Worm (Caenorhabditis elegans): ENCODE data around the gene snrp-200.

- no peak for TF ChIP-seq him-1 (tag; optimal IDR thresholded peaks at IDR 0.05)
- no peak for TF ChIP-seq W03F9.2 (tag; optimal IDR thresholded peaks at IDR 0.05)
Observed at ce11 chrII:12764476-12764875, 27.8 kb upstream of the snrp-200 start.

Measured in whole organism, L4/young adult.